Fruit fly (Drosophila melanogaster) whole organism, embryonic: ENCODE results near the gene CG9328.
A peak's percentile ranks its signal among the peaks of the same experiment; 100 is the strongest.

Source experiments
- Ada2b ChIP-seq: fragments of 200-800 bp; sonication (Bioruptor generic); IDR thresholded peaks from 2 replicates; pipeline ENCODE4 v1.3.6; 2022; ENCODE audit warnings: missing biosample characterization, missing genetic modification characterization
- Aef1 ChIP-seq: fragments of 200-800 bp; sonication (Bioruptor generic); IDR thresholded peaks from 3 replicates; pipeline ENCODE4 v1.3.6; 2022; ENCODE audit warnings: missing biosample characterization, missing genetic modification characterization
- Antp ChIP-seq: fragments of 200-800 bp; sonication (Bioruptor generic); optimal IDR thresholded peaks from 3 replicates; lab custom pipeline; 2016; ENCODE audit warnings: missing biosample characterization, missing genetic modification characterization
- B-H1 ChIP-seq: fragments of 200-800 bp; sonication (Bioruptor generic); IDR thresholded peaks from 3 replicates; pipeline ENCODE4 v1.3.6; 2022; ENCODE audit warnings: missing biosample characterization, missing genetic modification characterization
- BEAF-32 ChIP-seq: fragments of 200-800 bp; sonication (Bioruptor generic); optimal IDR thresholded peaks from 3 replicates; lab custom pipeline; 2017; ENCODE audit warnings: missing biosample characterization, missing genetic modification characterization, mild to moderate bottlenecking, moderate library complexity, missing genetic modification reagents
- CG10321 ChIP-seq: fragments of 200-800 bp; sonication (Bioruptor generic); IDR thresholded peaks from 2 replicates; pipeline ENCODE4 v1.3.6; 2022; ENCODE audit warnings: missing biosample characterization, missing genetic modification characterization
- CG11093 ChIP-seq: fragments of 200-800 bp; sonication (Bioruptor generic); IDR thresholded peaks from 3 replicates; pipeline ENCODE4 v1.3.6; 2022; ENCODE audit warnings: missing biosample characterization, missing genetic modification characterization
- CG12071 ChIP-seq: fragments of 200-800 bp; sonication (Bioruptor generic); optimal IDR thresholded peaks from 3 replicates; lab custom pipeline; 2018; ENCODE audit warnings: missing biosample characterization, mild to moderate bottlenecking, missing genetic modification characterization
- CG15011 ChIP-seq: fragments of 200-800 bp; sonication (Bioruptor generic); optimal IDR thresholded peaks from 3 replicates; lab custom pipeline; 2018; ENCODE audit warnings: missing biosample characterization, mild to moderate bottlenecking, missing genetic modification characterization
- CG15514 ChIP-seq: fragments of 200-800 bp; sonication (Bioruptor generic); optimal IDR thresholded peaks from 3 replicates; lab custom pipeline; 2017; ENCODE audit warnings: missing biosample characterization, missing genetic modification characterization, mild to moderate bottlenecking, moderate library complexity, missing genetic modification reagents
- CG1602 ChIP-seq: fragments of 200-800 bp; sonication (Bioruptor generic); optimal IDR thresholded peaks from 3 replicates; lab custom pipeline; 2016; ENCODE audit warnings: missing biosample characterization, missing genetic modification characterization
- CG17802 ChIP-seq: fragments of 200-800 bp; sonication (Bioruptor generic); optimal IDR thresholded peaks from 2 replicates; lab custom pipeline; 2018; ENCODE audit warnings: missing biosample characterization, mild to moderate bottlenecking, missing genetic modification characterization, moderate library complexity
- CG2678 ChIP-seq: fragments of 200-800 bp; sonication (Bioruptor generic); optimal IDR thresholded peaks from 3 replicates; lab custom pipeline; 2019; ENCODE audit warnings: missing biosample characterization, mild to moderate bottlenecking, missing genetic modification characterization, moderate library complexity
- CG3065 ChIP-seq: fragments of 200-800 bp; sonication (Bioruptor generic); optimal IDR thresholded peaks from 2 replicates; lab custom pipeline; 2016; ENCODE audit warnings: missing biosample characterization, missing genetic modification characterization
- CG4820 ChIP-seq: fragments of 200-800 bp; sonication (Bioruptor generic); optimal IDR thresholded peaks from 3 replicates; lab custom pipeline; 2016; ENCODE audit warnings: missing biosample characterization, missing genetic modification characterization
- CG8290 ChIP-seq, 3 experiments: fragments of 200-800 bp; sonication (Bioruptor generic); optimal IDR thresholded peaks; 2 replicates each; lab custom pipeline; 2016 to 2019; ENCODE audit warnings: missing biosample characterization in 3 of 3, missing genetic modification characterization in 3 of 3, mild to moderate bottlenecking in 2 of 3, moderate library complexity in 1 of 3
- CG8388 ChIP-seq: fragments of 200-800 bp; sonication (Bioruptor generic); optimal IDR thresholded peaks from 2 replicates; lab custom pipeline; 2019; ENCODE audit warnings: missing biosample characterization, mild to moderate bottlenecking, missing genetic modification characterization, moderate library complexity
- CG8765 ChIP-seq: fragments of 200-800 bp; sonication (Bioruptor generic); IDR thresholded peaks from 2 replicates; pipeline ENCODE4 v1.3.6; 2022; ENCODE audit warnings: missing biosample characterization, missing genetic modification characterization
- CG9437 ChIP-seq: fragments of 200-800 bp; sonication (Bioruptor generic); optimal IDR thresholded peaks from 2 replicates; lab custom pipeline; 2018; ENCODE audit warnings: missing biosample characterization, mild to moderate bottlenecking, missing genetic modification characterization
- Ets65A ChIP-seq: fragments of 200-800 bp; sonication (Bioruptor generic); peaks from one replicate; lab custom pipeline; 2016; ENCODE audit warnings: missing biosample characterization, missing genetic modification characterization
- HLH4C ChIP-seq: fragments of 200-800 bp; sonication (Bioruptor generic); IDR thresholded peaks from 3 replicates; pipeline ENCODE4 v1.3.6; 2022; ENCODE audit warnings: missing biosample characterization, missing genetic modification characterization; ENCODE audit not compliant: partially characterized antibody
- MBD-R2 ChIP-seq: fragments of 200-800 bp; sonication (Bioruptor generic); IDR thresholded peaks from 2 replicates; pipeline ENCODE4 v1.3.6; 2022; ENCODE audit warnings: missing biosample characterization, missing genetic modification characterization
- MESR4 ChIP-seq: fragments of 200-800 bp; sonication (Bioruptor generic); optimal IDR thresholded peaks from 2 replicates; lab custom pipeline; 2018; ENCODE audit warnings: missing biosample characterization, mild to moderate bottlenecking, missing genetic modification characterization, moderate library complexity
- Mad ChIP-seq: fragments of 200-800 bp; sonication (Bioruptor generic); optimal IDR thresholded peaks from 2 replicates; lab custom pipeline; 2016; ENCODE audit warnings: missing biosample characterization, missing genetic modification characterization
- NC2α ChIP-seq: fragments of 200-800 bp; sonication (Bioruptor generic); optimal IDR thresholded peaks from 2 replicates; lab custom pipeline; 2016; ENCODE audit warnings: missing biosample characterization, missing genetic modification characterization
- NFAT ChIP-seq: fragments of 200-800 bp; sonication (Bioruptor generic); IDR thresholded peaks from 2 replicates; pipeline ENCODE4 v1.3.6; 2022; ENCODE audit warnings: missing biosample characterization, missing genetic modification characterization
- Opbp ChIP-seq: fragments of 200-800 bp; sonication (Bioruptor generic); IDR thresholded peaks from 3 replicates; pipeline ENCODE4 v1.3.6; 2022; ENCODE audit warnings: missing biosample characterization, missing genetic modification characterization; ENCODE audit not compliant: partially characterized antibody
- Optix ChIP-seq: fragments of 200-800 bp; sonication (Bioruptor generic); IDR thresholded peaks from 3 replicates; pipeline ENCODE4 v1.3.6; 2022; ENCODE audit warnings: missing biosample characterization, missing genetic modification characterization
- Ravus ChIP-seq: fragments of 200-800 bp; sonication (Bioruptor generic); IDR thresholded peaks from 2 replicates; pipeline ENCODE4 v1.3.6; 2022; ENCODE audit warnings: missing biosample characterization, missing genetic modification characterization
- Xrp1 ChIP-seq: fragments of 200-800 bp; sonication (Bioruptor generic); IDR thresholded peaks from 2 replicates; pipeline ENCODE4 v1.3.6; 2022; ENCODE audit warnings: missing biosample characterization, missing genetic modification characterization
- YL-1 ChIP-seq: fragments of 200-800 bp; sonication (Bioruptor generic); optimal IDR thresholded peaks from 3 replicates; lab custom pipeline; 2017; ENCODE audit warnings: missing biosample characterization, mild to moderate bottlenecking, missing genetic modification characterization
- bbx ChIP-seq: fragments of 200-800 bp; sonication (Bioruptor generic); IDR thresholded peaks from 2 replicates; pipeline ENCODE4 v1.3.6; 2022; ENCODE audit warnings: missing biosample characterization, missing genetic modification characterization; ENCODE audit not compliant: partially characterized antibody
- br ChIP-seq: fragments of >200 bp; optimal IDR thresholded peaks from 2 replicates; lab custom pipeline; 2017
- cas ChIP-seq: fragments of 200-800 bp; sonication (Bioruptor generic); IDR thresholded peaks from 2 replicates; pipeline ENCODE4 v1.3.6; 2022; ENCODE audit warnings: missing biosample characterization, missing genetic modification characterization
- chinmo ChIP-seq: fragments of 200-800 bp; sonication (Bioruptor generic); IDR thresholded peaks from 4 replicates; pipeline ENCODE4 v1.3.6; 2022; ENCODE audit warnings: missing biosample characterization, missing genetic modification characterization; ENCODE audit not compliant: partially characterized antibody
- chn ChIP-seq: fragments of 200-800 bp; sonication (Bioruptor generic); optimal IDR thresholded peaks from 2 replicates; lab custom pipeline; 2016; ENCODE audit warnings: missing biosample characterization, missing genetic modification characterization
- crol ChIP-seq: fragments of 200-800 bp; sonication (Bioruptor generic); IDR thresholded peaks from 2 replicates; pipeline ENCODE4 v1.3.6; 2022; ENCODE audit warnings: missing biosample characterization, missing genetic modification characterization
- disco-r ChIP-seq: fragments of 200-800 bp; sonication (Bioruptor generic); optimal IDR thresholded peaks from 2 replicates; lab custom pipeline; 2016; ENCODE audit warnings: missing biosample characterization, missing genetic modification characterization
- gt ChIP-seq: fragments of 200-800 bp; sonication (Bioruptor generic); IDR thresholded peaks from 2 replicates; pipeline ENCODE4 v1.3.6; 2022; ENCODE audit warnings: missing biosample characterization, missing genetic modification characterization
- jumu ChIP-seq: fragments of 200-800 bp; sonication (Bioruptor generic); optimal IDR thresholded peaks from 3 replicates; lab custom pipeline; 2016; ENCODE audit warnings: missing biosample characterization, missing genetic modification characterization
- lbe ChIP-seq: fragments of 200-800 bp; sonication (Bioruptor generic); optimal IDR thresholded peaks from 2 replicates; lab custom pipeline; 2016; ENCODE audit warnings: missing biosample characterization, mild to moderate bottlenecking, missing genetic modification characterization
- odd ChIP-seq: fragments of 200-800 bp; sonication (Bioruptor generic); optimal IDR thresholded peaks from 2 replicates; lab custom pipeline; 2017; ENCODE audit warnings: missing biosample characterization, mild to moderate bottlenecking, missing genetic modification characterization
- onecut ChIP-seq: fragments of 200-800 bp; sonication (Bioruptor generic); IDR thresholded peaks from 2 replicates; pipeline ENCODE4 v1.3.6; 2022; ENCODE audit warnings: missing biosample characterization, missing genetic modification characterization
- p53 ChIP-seq: fragments of 200-800 bp; sonication (Bioruptor generic); optimal IDR thresholded peaks from 2 replicates; lab custom pipeline; 2016; ENCODE audit warnings: missing biosample characterization, missing genetic modification characterization
- pfk ChIP-seq: fragments of 200-800 bp; sonication (Bioruptor generic); optimal IDR thresholded peaks from 2 replicates; lab custom pipeline; 2018; ENCODE audit warnings: missing biosample characterization, mild to moderate bottlenecking, missing genetic modification characterization, moderate library complexity
- pzg ChIP-seq: fragments of 200-800 bp; sonication (Bioruptor generic); optimal IDR thresholded peaks from 3 replicates; lab custom pipeline; 2018; ENCODE audit warnings: missing biosample characterization, mild to moderate bottlenecking, missing genetic modification characterization, moderate library complexity
- run ChIP-seq: fragments of 200-800 bp; sonication (Bioruptor generic); optimal IDR thresholded peaks from 3 replicates; lab custom pipeline; 2018; ENCODE audit warnings: missing biosample characterization, mild to moderate bottlenecking, missing genetic modification characterization
- sens ChIP-seq: fragments of 200-800 bp; sonication (Bioruptor generic); peaks from one replicate; lab custom pipeline; 2016; ENCODE audit warnings: missing biosample characterization, missing genetic modification characterization
- stwl ChIP-seq: fragments of 200-800 bp; sonication (Bioruptor generic); optimal IDR thresholded peaks from 3 replicates; lab custom pipeline; 2018; ENCODE audit warnings: missing biosample characterization, mild to moderate bottlenecking, missing genetic modification characterization, moderate library complexity
- toy ChIP-seq: fragments of 200-800 bp; sonication (Bioruptor generic); IDR thresholded peaks from 2 replicates; pipeline ENCODE4 v1.3.6; 2022; ENCODE audit warnings: missing biosample characterization, missing genetic modification characterization
- wek ChIP-seq: fragments of 200-800 bp; sonication (Bioruptor generic); optimal IDR thresholded peaks from 3 replicates; lab custom pipeline; 2018; ENCODE audit warnings: missing biosample characterization, mild to moderate bottlenecking, missing genetic modification characterization, moderate library complexity

Gene CG9328

DNA sequence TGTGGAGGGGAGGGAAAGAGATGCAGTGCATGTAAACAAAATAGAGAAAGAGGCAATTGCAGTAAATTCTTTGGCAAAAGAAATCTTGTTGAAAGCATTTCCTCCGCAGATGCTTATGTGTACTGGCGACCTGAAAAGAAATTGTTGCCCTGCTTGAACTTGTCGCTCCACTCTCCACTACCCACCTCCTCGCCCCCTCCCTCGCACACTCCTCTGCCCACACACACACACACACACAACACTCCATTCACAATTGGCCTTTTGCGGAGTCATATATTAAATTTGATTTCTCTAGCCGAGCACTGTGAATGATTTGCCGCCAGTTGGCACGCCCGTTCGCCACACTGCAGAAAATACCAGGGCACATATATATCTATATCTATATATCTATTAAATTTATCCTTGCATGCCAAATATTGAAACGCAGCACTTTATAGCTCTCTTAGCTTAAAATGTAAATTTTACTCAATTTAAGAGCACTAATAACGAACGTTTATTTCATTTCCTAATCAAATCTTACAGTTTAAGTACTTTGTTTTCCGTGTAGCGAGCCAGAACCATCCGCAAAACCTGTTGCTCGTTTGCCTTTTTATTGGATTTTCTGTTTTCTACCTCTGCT, 38.6 kb upstream of the CG9328 start (continued):
- peak; percentile 78 for TF ChIP-seq NFAT (GFP tag; lab: Robert Waterston, UW)
- TF ChIP-seq lbe (GFP tag; lab: Kevin White, UChicago), result peak; percentile 72
- no peak for TF ChIP-seq YL-1
- TF ChIP-seq jumu (GFP tag; lab: Kevin White, UChicago), result no peak
- peak; percentile 70 for TF ChIP-seq toy
- TF ChIP-seq wek (GFP tag; lab: Kevin White, UChicago), result no peak
- TF ChIP-seq CG8290 (GFP tag; optimal IDR thresholded peaks at IDR 0.05; lab: Kevin White, UChicago), result no peak
- TF ChIP-seq CG8290 (tag; optimal IDR thresholded peaks at IDR 0.05; lab: Kevin White, UChicago), result peak in 1 of 2 experiments; percentile 35
- TF ChIP-seq crol (GFP tag; lab: Robert Waterston, UW), result peak; percentile 88
- TF ChIP-seq cas, result peak; percentile 61
- no peak for TF ChIP-seq BEAF-32
- no peak for TF ChIP-seq MESR4 (GFP tag; lab: Kevin White, UChicago)
- no peak for TF ChIP-seq CG17802
- no peak for TF ChIP-seq CG11093
- peak; percentile 58 for TF ChIP-seq CG15011 (GFP tag; lab: Kevin White, UChicago)
- peak; percentile 71 for TF ChIP-seq Xrp1 (GFP tag; lab: Robert Waterston, UW)
- peak; percentile 31 for TF ChIP-seq CG4820 (GFP tag; lab: Kevin White, UChicago)
- TF ChIP-seq onecut (GFP tag; lab: Robert Waterston, UW), result peak; percentile 52
- TF ChIP-seq MBD-R2, result peak; percentile 69
- TF ChIP-seq Ets65A (GFP tag; lab: Kevin White, UChicago), result peak; percentile 70
- peak; percentile 19 for TF ChIP-seq NC2α (GFP tag; lab: Kevin White, UChicago)
- TF ChIP-seq CG15514, result peak; percentile 80
- TF ChIP-seq run (tag; lab: Kevin White, UChicago), result no peak
- peak; percentile 95 for TF ChIP-seq sens
- no peak for TF ChIP-seq gt (GFP tag; lab: Robert Waterston, UW)
- no peak for TF ChIP-seq pfk (GFP tag; lab: Kevin White, UChicago)
- peak; percentile 29 for TF ChIP-seq Antp
- peak; percentile 56 for TF ChIP-seq Mad (GFP tag; lab: Kevin White, UChicago)
- no peak for TF ChIP-seq CG3065
- TF ChIP-seq CG8388 (GFP tag; lab: Kevin White, UChicago), result peak; percentile 44
- TF ChIP-seq chn (GFP tag; lab: Kevin White, UChicago), result peak; percentile 46
- peak; percentile 79 for TF ChIP-seq Aef1 (GFP tag; lab: Robert Waterston, UW)
- no peak for TF ChIP-seq stwl (tag; lab: Kevin White, UChicago)
- TF ChIP-seq bbx, result no peak
- TF ChIP-seq odd (GFP tag; lab: Kevin White, UChicago), result no peak
- no peak for TF ChIP-seq CG9437 (GFP tag; lab: Kevin White, UChicago)
- no peak for TF ChIP-seq Opbp
- TF ChIP-seq disco-r (GFP tag; lab: Kevin White, UChicago), result peak; percentile 17
- peak; percentile 60; the same call in 1 of the 2 replicates for TF ChIP-seq CG8765
- TF ChIP-seq Ravus (GFP tag; lab: Robert Waterston, UW), result no peak; the same call in 1 of the 2 replicates
- TF ChIP-seq CG10321, result no peak
- peak; percentile 15; the same call in 1 of the 3 replicates for TF ChIP-seq B-H1 (GFP tag; lab: Robert Waterston, UW)
- no peak for TF ChIP-seq chinmo (GFP tag; lab: Robert Waterston, UW)
- TF ChIP-seq CG12071 (GFP tag; lab: Kevin White, UChicago), result peak; percentile 47
- TF ChIP-seq CG2678 (tag; lab: Kevin White, UChicago), result peak; percentile 85
- no peak for TF ChIP-seq pzg
- TF ChIP-seq Ada2b, result peak; percentile 84
- TF ChIP-seq Optix, result no peak
- no peak for TF ChIP-seq p53 (GFP tag; lab: Kevin White, UChicago)
- TF ChIP-seq CG1602, result peak; percentile 5
- no peak for TF ChIP-seq HLH4C (GFP tag; lab: Robert Waterston, UW)
- TF ChIP-seq br (lab: Kevin White, UChicago), result no peak
